Fruit fly (Drosophila melanogaster): ENCODE measurements around the gene corn.

dm6 chr3L:7147796-7148195, 9.1 kb downstream of the corn start:
- no peak for TF ChIP-seq cic (GFP tag; optimal IDR thresholded peaks at IDR 0.05)
- no peak for TF ChIP-seq kay (GFP tag; ENCODE audit: borderline replicate concordance)

Data from whole organism, adult.